Worm (Caenorhabditis elegans): ENCODE results near the gene idpb-2.

idpb-2 gene

DNA sequence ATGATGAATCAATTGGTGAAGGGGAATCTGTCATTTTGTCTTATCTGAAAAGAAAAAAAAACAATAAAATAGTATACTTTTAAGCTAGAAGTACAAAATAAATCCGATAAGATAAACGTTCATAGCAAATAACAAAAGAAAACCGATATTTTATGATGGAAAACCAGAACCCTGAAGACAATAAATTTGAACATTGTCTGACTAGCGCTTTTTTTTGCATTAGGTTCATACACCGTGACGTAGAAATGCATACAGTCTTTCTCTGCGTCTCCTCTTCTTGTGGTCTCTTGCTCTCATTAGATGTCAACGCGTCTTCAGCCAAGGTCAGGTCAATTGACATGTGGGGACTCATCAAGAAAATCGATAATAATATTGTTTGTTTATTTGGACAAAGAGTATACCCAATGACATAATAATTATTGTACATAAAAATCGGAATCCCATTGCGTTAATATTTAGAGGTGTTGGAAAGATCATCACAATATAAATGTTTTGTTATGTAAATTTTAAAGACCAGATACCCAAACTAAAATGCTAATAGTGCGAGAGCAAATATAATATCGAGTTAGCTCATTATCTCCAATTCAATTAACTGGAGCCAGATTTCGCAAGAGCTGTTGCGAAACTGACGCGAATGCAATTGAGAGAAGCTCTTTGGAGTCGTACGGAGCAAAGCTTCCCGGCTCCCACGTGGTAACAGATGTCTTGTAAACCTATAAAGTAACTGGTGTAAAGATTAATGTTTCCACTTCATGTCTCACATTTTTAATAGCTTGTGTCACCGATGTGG lies 11.9 kb upstream of the idpb-2 start, which contains the start of gene dsh-2 (continued):
- TF ChIP-seq alr-1 (tag; optimal IDR thresholded peaks at IDR 0.05; ENCODE audit: borderline replicate concordance) (no peak), fkh-8 (tag; optimal IDR thresholded peaks at IDR 0.05) (no peak), efl-1 (optimal IDR thresholded peaks at IDR 0.05) (peak; percentile 72 to 82), efl-1 (GFP tag; optimal IDR thresholded peaks at IDR 0.05 in 1 of 2) (peak; percentile 82 to 98), fkh-4 (tag; optimal IDR thresholded peaks at IDR 0.05; ENCODE audit: borderline replicate concordance) (no peak), ceh-88 (GFP tag; IDR thresholded peaks at IDR 0.05) (no peak), fkh-10 (GFP tag; optimal IDR thresholded peaks at IDR 0.05) (no peak), irx-1 (tag; optimal IDR thresholded peaks at IDR 0.05) (no peak), sup-37 (GFP tag; optimal IDR thresholded peaks at IDR 0.05) (no peak), tbx-2 (tag; optimal IDR thresholded peaks at IDR 0.05) (peak; percentile 43), lin-15B (tag; optimal IDR thresholded peaks at IDR 0.05) (peak; percentile 13), efl-3 (GFP tag; optimal IDR thresholded peaks at IDR 0.05) (no peak), sptf-1 (tag; optimal IDR thresholded peaks at IDR 0.05) (no peak), nhr-85 (tag) (peak; percentile 91), snu-23 (GFP tag; optimal IDR thresholded peaks at IDR 0.05) (peak; percentile 74), elt-2 (tag; optimal IDR thresholded peaks at IDR 0.05) (peak; percentile 84), mep-1 (tag; optimal IDR thresholded peaks at IDR 0.05) (peak; percentile 91), ceh-90 (tag; optimal IDR thresholded peaks at IDR 0.05) (peak; percentile 10), hlh-17 (GFP tag; optimal IDR thresholded peaks at IDR 0.05; ENCODE audit: borderline replicate concordance) (no peak), ceh-63 (GFP tag; optimal IDR thresholded peaks at IDR 0.05) (no peak), ceh-8 (GFP tag; optimal IDR thresholded peaks at IDR 0.05) (no peak), elt-3 (tag; optimal IDR thresholded peaks at IDR 0.05) (peak in 3 of 6 experiments; percentile 36 to 51 (median 41)), lir-3 (tag; optimal IDR thresholded peaks at IDR 0.05; ENCODE audit: poor library complexity) (peak; percentile 17), xbp-1 (tag; optimal IDR thresholded peaks at IDR 0.05) (peak; percentile 42), zag-1 (tag; optimal IDR thresholded peaks at IDR 0.05) (no peak), ztf-11 (tag; optimal IDR thresholded peaks at IDR 0.05) (peak in 1 of 2 experiments; percentile 10), lsy-2 (tag; optimal IDR thresholded peaks at IDR 0.05) (peak; percentile 72 to 76), pag-3 (tag; optimal IDR thresholded peaks at IDR 0.05; ENCODE audit: borderline replicate concordance, insufficient read depth) (no peak), nhr-11 (tag; optimal IDR thresholded peaks at IDR 0.05) (no peak), rnt-1 (tag; optimal IDR thresholded peaks at IDR 0.05) (peak; percentile 45), tlp-1 (tag; optimal IDR thresholded peaks at IDR 0.05) (no peak), egl-27 (tag; optimal IDR thresholded peaks at IDR 0.05) (no peak)

DNA sequence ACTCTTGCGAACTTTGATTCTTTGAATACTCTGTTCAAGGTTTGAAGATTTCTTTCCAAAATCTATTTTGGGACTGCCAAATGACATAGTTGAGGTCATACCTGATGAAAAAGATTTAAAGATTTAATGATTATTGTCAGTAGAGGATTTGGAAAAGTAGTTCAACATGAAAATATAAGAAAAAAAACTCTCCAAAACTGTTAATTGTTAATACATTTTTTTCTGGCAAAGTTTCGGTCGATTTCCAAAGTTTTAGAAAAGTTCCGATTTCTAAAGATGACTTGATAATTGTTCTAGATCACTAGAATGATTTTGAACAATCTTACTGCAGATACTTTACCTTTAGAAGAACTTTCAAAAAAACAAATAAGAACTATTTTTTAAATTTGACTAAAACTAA lies 1.8 kb upstream of the idpb-2 start, which contains the start of gene C27A2.7:
TSS of gene C27A2.7 (minus strand) at position 101 of the 400 bp plus-strand sequence.
- TF ChIP-seq sox-4 (tag; optimal IDR thresholded peaks at IDR 0.05): no peak
- TF ChIP-seq lir-3 (tag; optimal IDR thresholded peaks at IDR 0.05; ENCODE audit: poor library complexity): no peak
- TF ChIP-seq unc-86 (tag; optimal IDR thresholded peaks at IDR 0.05): no peak

DNA sequence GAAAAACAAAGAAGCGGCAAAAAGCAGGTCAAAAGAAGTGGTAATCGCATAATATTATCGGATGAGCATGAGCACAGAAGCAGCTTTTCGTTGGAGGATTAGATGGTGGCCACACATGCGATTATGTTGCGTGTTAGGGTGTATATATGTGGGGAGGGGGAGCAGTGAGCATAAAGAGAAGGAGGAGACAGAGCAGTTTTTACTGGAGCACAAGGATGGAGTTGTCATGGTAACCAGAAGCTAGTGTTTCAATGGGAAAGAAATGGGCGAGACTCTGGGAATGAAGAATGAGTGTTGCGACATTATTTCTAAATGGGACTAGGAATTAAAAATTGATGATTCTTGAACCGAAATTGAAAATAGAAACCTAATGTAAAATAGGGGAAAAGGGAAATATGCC lies 1.5 kb downstream of the idpb-2 start, which contains the start of gene C27A2.8:
TSS of gene C27A2.8 (minus strand) at position 117 of the 400 bp plus-strand sequence.
- peak; percentile 76 for TF ChIP-seq fkh-8 (tag; optimal IDR thresholded peaks at IDR 0.05)
- TF ChIP-seq egl-13 (tag; optimal IDR thresholded peaks at IDR 0.05): peak; percentile 42
- TF ChIP-seq dsc-1 (tag; optimal IDR thresholded peaks at IDR 0.05): peak; percentile 64
- TF ChIP-seq nhr-19 (GFP tag; conservative IDR thresholded peaks at IDR 0.05): no peak
- TF ChIP-seq nhr-28 (tag; optimal IDR thresholded peaks at IDR 0.05): no peak

Measured in whole organism, L1 larva.